Fruit fly (Drosophila melanogaster) whole organism: ENCODE results near the gene CG4572.
A peak's percentile ranks its signal among the peaks of the same experiment; 100 is the strongest.

Experiments used
- CG8478 ChIP-seq: fragments of >200 bp; optimal IDR thresholded peaks from 2 replicates; lab custom pipeline; 2018; ENCODE audit warnings: inconsistent platforms
- Dll ChIP-seq: fragments of >200 bp; optimal IDR thresholded peaks from 2 replicates; lab custom pipeline; 2017
- EcR ChIP-seq, 2 experiments: fragments of >200 bp; optimal IDR thresholded peaks; 2 replicates each; lab custom pipeline; 2017; ENCODE audit warnings: missing biosample characterization in 2 of 2, missing genetic modification characterization in 2 of 2, missing genetic modification reagents in 2 of 2
- pan ChIP-seq: fragments of >200 bp; optimal IDR thresholded peaks from 2 replicates; lab custom pipeline; 2017
- usp ChIP-seq: fragments of >200 bp; optimal IDR thresholded peaks from 2 replicates; lab custom pipeline; 2017; ENCODE audit warnings: missing biosample characterization, missing genetic modification characterization, mixed read lengths

- TF ChIP-seq CG8478 (lab: Kevin White, UChicago) (peak; percentile 38), usp (GFP tag; lab: Kevin White, UChicago) (no peak), Dll (lab: Kevin White, UChicago) (peak; percentile 81), EcR (GFP tag; optimal IDR thresholded peaks at IDR 0.05; lab: Kevin White, UChicago) (no peak), pan (no peak)
These were observed 27.5 kb downstream of the CG4572 start, which contains the start of gene bnl for dm6 chr3R:19836687-19837086.
